Fruit fly (Drosophila melanogaster) Kc167 (cell line): Measurements from ENCODE around the gene CG31624.

Experiments used
- Myc ChIP-seq: fragments of >200 bp; optimal IDR thresholded peaks from 2 replicates; lab custom pipeline; 2017; ENCODE audit warnings: missing external identifiers
- Sin3A ChIP-seq: fragments of >200 bp; optimal IDR thresholded peaks from 2 replicates; lab custom pipeline; 2018; ENCODE audit warnings: missing external identifiers
- h ChIP-seq: fragments of >200 bp; optimal IDR thresholded peaks from 3 replicates; lab custom pipeline; 2018; ENCODE audit warnings: missing external identifiers
- psq ChIP-seq: fragments of >200 bp; optimal IDR thresholded peaks from 2 replicates; lab custom pipeline; 2017; ENCODE audit warnings: missing external identifiers
- ttk ChIP-seq: sonication (Bioruptor generic); optimal IDR thresholded peaks from 2 replicates; lab custom pipeline; 2017; ENCODE audit warnings: missing external identifiers

- TF ChIP-seq ttk (lab: Kevin White, UChicago), result no peak
- no peak for TF ChIP-seq Myc (lab: Kevin White, UChicago)
- TF ChIP-seq psq (lab: Kevin White, UChicago), result no peak
- TF ChIP-seq h (lab: Kevin White, UChicago), result no peak
- no peak for TF ChIP-seq Sin3A (lab: Kevin White, UChicago)
Observed at dm6 chr2L:21221778-21222177, 21.6 kb upstream of the CG31624 start.
